Fruit fly (Drosophila melanogaster) whole organism, wandering third instar larva: Measurements from ENCODE around the gene CycA.
A peak's percentile ranks its signal among the peaks of the same experiment; 100 is the strongest.

ENCODE experiments used
- Abd-B ChIP-seq: fragments of >200 bp; optimal IDR thresholded peaks from 2 replicates; lab custom pipeline; 2017; ENCODE audit warnings: missing biosample characterization, missing genetic modification characterization
- CG32264 ChIP-seq: fragments of 200-800 bp; sonication (Bioruptor generic); optimal IDR thresholded peaks from 2 replicates; lab custom pipeline; 2016; ENCODE audit warnings: missing biosample characterization, missing genetic modification characterization
- CG9705 ChIP-seq: fragments of 200-800 bp; sonication (Bioruptor generic); optimal IDR thresholded peaks from 2 replicates; lab custom pipeline; 2018; ENCODE audit warnings: missing biosample characterization, mild to moderate bottlenecking, missing genetic modification characterization
- CrebA ChIP-seq: fragments of 200-800 bp; sonication (Bioruptor generic); optimal IDR thresholded peaks from 2 replicates; lab custom pipeline; 2016; ENCODE audit warnings: missing biosample characterization, mild to moderate bottlenecking, missing genetic modification characterization, borderline replicate concordance
- Dif ChIP-seq: fragments of 200-275, 200-300 bp; sonication (Bioruptor generic); optimal IDR thresholded peaks from 2 replicates; lab custom pipeline; 2018; ENCODE audit warnings: missing biosample characterization, missing genetic modification characterization; ENCODE audit not compliant: partially characterized antibody
- GATAd ChIP-seq: sonication (Bioruptor generic); optimal IDR thresholded peaks from 2 replicates; lab custom pipeline; 2016; ENCODE audit warnings: missing biosample characterization, missing genetic modification characterization
- HLH106 ChIP-seq: fragments of 200-800 bp; optimal IDR thresholded peaks from 3 replicates; lab custom pipeline; 2019; ENCODE audit warnings: missing biosample characterization, mild to moderate bottlenecking, missing genetic modification characterization, moderate library complexity
- Hnf4 ChIP-seq: fragments of 200-800 bp; sonication (Bioruptor generic); optimal IDR thresholded peaks from 2 replicates; lab custom pipeline; 2016; ENCODE audit warnings: missing biosample characterization, mild to moderate bottlenecking, missing genetic modification characterization
- Hr78 ChIP-seq: fragments of >200 bp; optimal IDR thresholded peaks from 2 replicates; lab custom pipeline; 2017; ENCODE audit warnings: missing biosample characterization, missing genetic modification characterization
- Hr83 ChIP-seq: fragments of 200-300 bp; sonication (Bioruptor generic); optimal IDR thresholded peaks from 2 replicates; lab custom pipeline; 2016; ENCODE audit warnings: missing biosample characterization, mild to moderate bottlenecking, missing genetic modification characterization, moderate library complexity; ENCODE audit not compliant: poor library complexity, severe bottlenecking
- Jra ChIP-seq: sonication (Bioruptor generic); optimal IDR thresholded peaks from 2 replicates; lab custom pipeline; 2016; ENCODE audit warnings: missing biosample characterization, missing genetic modification characterization
- Mio ChIP-seq: sonication (Bioruptor generic); optimal IDR thresholded peaks from 2 replicates; lab custom pipeline; 2016; ENCODE audit warnings: missing biosample characterization, missing genetic modification characterization
- Myc ChIP-seq: fragments of >200 bp; optimal IDR thresholded peaks from 2 replicates; lab custom pipeline; 2017
- N ChIP-seq: fragments of >200 bp; optimal IDR thresholded peaks from 2 replicates; lab custom pipeline; 2018; ENCODE audit warnings: missing biosample characterization, missing external identifiers, missing genetic modification characterization
- OdsH ChIP-seq: fragments of 200-800 bp; sonication (Bioruptor generic); optimal IDR thresholded peaks from 2 replicates; lab custom pipeline; 2016; ENCODE audit warnings: missing biosample characterization, mild to moderate bottlenecking, missing genetic modification characterization
- Rel ChIP-seq, 2 experiments: fragments of 200-800 bp; sonication (Bioruptor generic) in 1 of 2; optimal IDR thresholded peaks; 2 replicates in 1 of 2; 3 replicates in 1 of 2; lab custom pipeline; 2016 to 2019; ENCODE audit warnings: mild to moderate bottlenecking in 2 of 2, missing biosample characterization in 2 of 2, missing genetic modification characterization in 2 of 2, moderate library complexity in 1 of 2
- Sp1 ChIP-seq: fragments of 200-800 bp; sonication (Bioruptor generic); optimal IDR thresholded peaks from 3 replicates; lab custom pipeline; 2019; ENCODE audit warnings: missing biosample characterization, mild to moderate bottlenecking, missing genetic modification characterization, moderate library complexity
- Vsx2 ChIP-seq: fragments of 200-300, 225-300 bp; sonication (Bioruptor generic); optimal IDR thresholded peaks from 2 replicates; lab custom pipeline; 2018; ENCODE audit warnings: missing biosample characterization, missing genetic modification characterization; ENCODE audit not compliant: partially characterized antibody
- br ChIP-seq: fragments of 200-800 bp; sonication (Bioruptor generic); optimal IDR thresholded peaks from 2 replicates; lab custom pipeline; 2016; ENCODE audit warnings: missing biosample characterization, missing genetic modification characterization
- brk ChIP-seq: fragments of 200-800 bp; sonication (Bioruptor generic); optimal IDR thresholded peaks from 2 replicates; lab custom pipeline; 2016; ENCODE audit warnings: missing biosample characterization, mild to moderate bottlenecking, missing genetic modification characterization
- dmrt93B ChIP-seq: fragments of 200-800 bp; sonication (Bioruptor generic); optimal IDR thresholded peaks from 2 replicates; lab custom pipeline; 2018; ENCODE audit warnings: missing biosample characterization, mild to moderate bottlenecking, missing genetic modification characterization
- dsf ChIP-seq: sonication (Bioruptor generic); optimal IDR thresholded peaks from 2 replicates; lab custom pipeline; 2016; ENCODE audit warnings: missing biosample characterization, missing genetic modification characterization, borderline replicate concordance
- ey ChIP-seq: fragments of 200-800 bp; sonication (Bioruptor generic); optimal IDR thresholded peaks from 2 replicates; lab custom pipeline; 2016; ENCODE audit warnings: missing biosample characterization, missing genetic modification characterization
- foxo ChIP-seq, 2 experiments: fragments of 200-800 bp; sonication (Bioruptor generic); optimal IDR thresholded peaks; 2 replicates in 1 of 2; 3 replicates in 1 of 2; lab custom pipeline; 2016 to 2017; ENCODE audit warnings: missing biosample characterization in 2 of 2, missing genetic modification characterization in 2 of 2
- fru ChIP-seq: fragments of 200-800 bp; sonication (Bioruptor generic); optimal IDR thresholded peaks from 3 replicates; lab custom pipeline; 2016; ENCODE audit warnings: missing biosample characterization, mild to moderate bottlenecking, missing genetic modification characterization
- h ChIP-seq: fragments of 200-800 bp; sonication (Bioruptor generic); optimal IDR thresholded peaks from 3 replicates; lab custom pipeline; 2016; ENCODE audit warnings: missing biosample characterization, mild to moderate bottlenecking, missing genetic modification characterization
- jim ChIP-seq: fragments of 175-275, 200-325 bp; sonication (Bioruptor generic); optimal IDR thresholded peaks from 2 replicates; lab custom pipeline; 2016; ENCODE audit warnings: missing biosample characterization, mild to moderate bottlenecking, missing genetic modification characterization
- lola ChIP-seq: fragments of >200 bp; optimal IDR thresholded peaks from 2 replicates; lab custom pipeline; 2017; ENCODE audit warnings: missing biosample characterization, missing genetic modification characterization
- pan ChIP-seq: fragments of >200 bp; optimal IDR thresholded peaks from 2 replicates; lab custom pipeline; 2017
- psq ChIP-seq: fragments of 200-800 bp; sonication (Bioruptor generic); optimal IDR thresholded peaks from 3 replicates; lab custom pipeline; 2017; ENCODE audit warnings: missing biosample characterization, mild to moderate bottlenecking, missing genetic modification characterization, moderate library complexity
- rgr ChIP-seq: fragments of 200-800 bp; sonication (Bioruptor generic); optimal IDR thresholded peaks from 3 replicates; lab custom pipeline; 2016; ENCODE audit warnings: missing biosample characterization, mild to moderate bottlenecking, missing genetic modification characterization
- sage ChIP-seq: fragments of 200-800 bp; sonication (Bioruptor generic); optimal IDR thresholded peaks from 2 replicates; lab custom pipeline; 2016; ENCODE audit warnings: missing biosample characterization, mild to moderate bottlenecking, missing genetic modification characterization
- sv ChIP-seq: fragments of 200-800 bp; sonication (Bioruptor generic); optimal IDR thresholded peaks from 3 replicates; lab custom pipeline; 2016; ENCODE audit warnings: missing biosample characterization, missing genetic modification characterization
- tai ChIP-seq: sonication (Bioruptor generic); optimal IDR thresholded peaks from 2 replicates; lab custom pipeline; 2016; ENCODE audit warnings: missing biosample characterization, missing genetic modification characterization
- usp ChIP-seq: fragments of >200 bp; optimal IDR thresholded peaks from 2 replicates; lab custom pipeline; 2017; ENCODE audit warnings: missing biosample characterization, missing genetic modification characterization
- woc ChIP-seq: sonication (Bioruptor generic); optimal IDR thresholded peaks from 2 replicates; lab custom pipeline; 2016; ENCODE audit warnings: missing biosample characterization, mild to moderate bottlenecking, missing genetic modification characterization

CycA gene

dm6 chr3L:11831199-11831598 lies 2.2 kb downstream of the CycA start:
- TF ChIP-seq Jra (GFP tag; lab: Kevin White, UChicago) = no peak
- TF ChIP-seq br (GFP tag; lab: Kevin White, UChicago) = no peak
- no peak for TF ChIP-seq CG32264
- no peak for TF ChIP-seq fru (GFP tag; lab: Kevin White, UChicago)
- TF ChIP-seq Mio (GFP tag; lab: Kevin White, UChicago) = no peak
- no peak for TF ChIP-seq brk (GFP tag; lab: Kevin White, UChicago)
- no peak for TF ChIP-seq GATAd
- no peak for TF ChIP-seq Vsx2 (GFP tag; lab: Kevin White, UChicago)
- TF ChIP-seq Sp1 (GFP tag; lab: Kevin White, UChicago) = no peak
- TF ChIP-seq N (GFP tag; lab: Kevin White, UChicago) = no peak
- no peak for TF ChIP-seq psq (GFP tag; lab: Kevin White, UChicago)
- TF ChIP-seq dmrt93B (GFP tag; lab: Kevin White, UChicago) = no peak
- TF ChIP-seq lola (GFP tag; lab: Kevin White, UChicago) = no peak
- TF ChIP-seq pan = no peak
- no peak for TF ChIP-seq h (GFP tag; lab: Kevin White, UChicago)
- no peak for TF ChIP-seq Dif (GFP tag; lab: Kevin White, UChicago)
- TF ChIP-seq ey = no peak

DNA sequence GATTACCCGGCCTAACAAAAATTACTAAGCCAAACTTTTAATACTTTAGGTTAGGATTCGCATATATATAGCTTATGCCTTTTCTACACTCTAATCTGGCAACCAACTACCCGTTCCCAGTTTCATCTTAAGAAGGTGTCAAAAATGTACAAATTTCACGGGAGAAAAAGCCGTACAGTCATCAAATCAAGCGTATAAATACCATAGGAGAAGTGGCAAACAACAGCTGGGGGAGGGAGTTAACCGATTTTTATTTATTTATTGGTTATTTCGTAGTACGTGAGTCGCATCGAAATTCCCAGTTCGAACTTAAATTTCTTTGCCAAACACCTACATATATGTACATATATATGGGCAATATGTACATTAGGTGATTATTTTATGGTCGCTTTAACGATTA lies 4.6 kb downstream of the CycA start, which contains the start of gene CG7264:
TSS of gene CG7264 (plus strand) at position 301 of the 400 bp plus-strand sequence.
- no peak for TF ChIP-seq Hr83 (GFP tag; lab: Kevin White, UChicago)
- TF ChIP-seq sv (GFP tag; lab: Kevin White, UChicago) = no peak
- TF ChIP-seq pan = no peak
- no peak for TF ChIP-seq rgr (GFP tag; lab: Kevin White, UChicago)
- no peak for TF ChIP-seq Hnf4 (GFP tag; lab: Kevin White, UChicago)
- no peak for TF ChIP-seq sage (GFP tag; lab: Kevin White, UChicago)
- TF ChIP-seq CG9705 = no peak
- no peak for TF ChIP-seq ey
- no peak for TF ChIP-seq Rel (GFP tag; optimal IDR thresholded peaks at IDR 0.05; lab: Kevin White, UChicago)
- TF ChIP-seq Rel (tag; optimal IDR thresholded peaks at IDR 0.05; lab: Kevin White, UChicago) = no peak
- TF ChIP-seq dmrt93B (GFP tag; lab: Kevin White, UChicago) = no peak
- no peak for TF ChIP-seq Dif (GFP tag; lab: Kevin White, UChicago)
- no peak for TF ChIP-seq OdsH (GFP tag; lab: Kevin White, UChicago)

DNA sequence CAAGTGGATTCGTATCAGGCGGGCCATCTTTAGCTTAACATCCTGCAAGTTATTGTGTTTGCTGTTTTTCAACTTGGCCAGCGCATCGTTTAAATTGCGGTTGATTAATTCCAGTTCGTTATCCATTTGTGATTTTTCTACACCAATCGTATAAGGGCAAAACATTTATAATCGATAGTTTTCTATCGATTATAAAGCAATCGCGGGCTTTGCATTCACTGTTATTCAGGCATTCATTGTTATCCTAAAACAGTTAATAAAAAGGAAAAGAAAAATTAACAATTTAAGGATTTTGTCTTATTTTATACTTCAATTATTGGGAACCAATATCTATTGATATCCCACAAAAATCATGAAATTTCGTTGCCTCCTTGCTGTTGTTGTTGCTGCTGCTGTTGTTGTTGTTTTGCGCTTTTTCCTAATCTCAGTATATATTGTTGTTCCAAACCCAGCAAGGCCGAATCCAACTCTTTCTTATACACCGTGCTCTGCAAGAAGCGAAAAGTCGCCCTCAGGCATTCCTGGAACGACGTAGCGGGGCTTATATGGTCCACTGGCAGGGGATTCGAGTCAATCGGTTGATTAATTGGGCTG lies 7.7 kb downstream of the CycA start, which contains the start of gene CG32095:
TSS of gene CG32095 (minus strand) at position 173 of the 594 bp plus-strand sequence.
- TF ChIP-seq Hnf4 (GFP tag; lab: Kevin White, UChicago) = no peak
- TF ChIP-seq Rel (GFP tag; optimal IDR thresholded peaks at IDR 0.05; lab: Kevin White, UChicago) = no peak
- TF ChIP-seq Rel (tag; optimal IDR thresholded peaks at IDR 0.05; lab: Kevin White, UChicago) = peak; percentile 12
- TF ChIP-seq rgr (GFP tag; lab: Kevin White, UChicago) = peak; percentile 11

DNA sequence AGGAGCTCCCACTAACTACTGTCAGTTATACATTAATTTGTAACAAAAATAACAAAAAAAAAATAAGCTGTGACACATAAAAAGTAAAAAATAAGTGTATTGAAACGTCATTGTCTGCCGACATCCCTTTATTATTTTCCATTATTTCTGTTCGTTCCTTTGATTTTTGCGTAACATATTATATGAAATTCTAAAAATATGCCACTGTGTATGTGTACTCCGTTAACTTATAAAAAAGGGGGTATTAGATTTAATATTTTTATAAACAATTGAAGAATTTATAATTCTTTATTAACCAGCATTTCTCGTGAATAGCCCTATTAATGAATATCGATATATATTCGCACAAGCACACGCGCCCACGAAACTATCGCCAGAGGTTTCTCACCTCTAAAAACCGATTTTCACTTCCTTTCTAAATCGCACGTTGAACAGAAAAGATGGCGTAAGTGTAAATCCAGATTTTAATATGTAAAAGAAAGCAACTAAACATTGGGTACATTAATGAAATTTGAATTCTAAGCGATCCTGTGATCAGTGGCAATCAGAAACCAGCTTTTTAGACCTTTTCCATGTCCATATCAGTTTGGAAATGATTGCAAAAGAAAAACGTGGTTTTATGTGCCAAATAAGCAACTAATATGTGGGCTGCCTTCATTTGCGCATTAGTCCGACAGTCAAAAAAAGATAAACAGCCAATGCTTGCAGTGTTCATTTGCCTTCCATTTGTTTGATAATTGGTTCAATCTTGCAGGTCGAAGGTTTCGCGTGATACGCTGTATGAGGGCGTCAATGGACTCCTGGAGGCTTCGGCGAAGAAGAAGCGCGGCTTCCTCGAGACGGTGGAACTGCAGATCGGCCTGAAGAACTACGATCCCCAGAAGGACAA lies 10.7 kb downstream of the CycA start, which contains the start of gene RpL10Ab:
TSS of gene RpL10Ab (plus strand) at position 406 of the 889 bp plus-strand sequence.
- peak; percentile 53 for TF ChIP-seq CG9705
- TF ChIP-seq tai = no peak
- peak; percentile 47 for TF ChIP-seq HLH106
- no peak for TF ChIP-seq Vsx2 (GFP tag; lab: Kevin White, UChicago)
- peak; percentile 5 for TF ChIP-seq OdsH (GFP tag; lab: Kevin White, UChicago)
- TF ChIP-seq fru (GFP tag; lab: Kevin White, UChicago) = no peak
- no peak for TF ChIP-seq woc (GFP tag; lab: Kevin White, UChicago)
- no peak for TF ChIP-seq lola (GFP tag; lab: Kevin White, UChicago)
- TF ChIP-seq GATAd = no peak
- peak; percentile 54 for TF ChIP-seq br (GFP tag; lab: Kevin White, UChicago)
- TF ChIP-seq Rel (GFP tag; optimal IDR thresholded peaks at IDR 0.05; lab: Kevin White, UChicago) = no peak
- peak; percentile 16 for TF ChIP-seq Rel (tag; optimal IDR thresholded peaks at IDR 0.05; lab: Kevin White, UChicago)
- no peak for TF ChIP-seq Dif (GFP tag; lab: Kevin White, UChicago)
- TF ChIP-seq Sp1 (GFP tag; lab: Kevin White, UChicago) = peak; percentile 60
- TF ChIP-seq Hr83 (GFP tag; lab: Kevin White, UChicago) = peak; percentile 96
- TF ChIP-seq brk (GFP tag; lab: Kevin White, UChicago) = no peak
- TF ChIP-seq sage (GFP tag; lab: Kevin White, UChicago) = peak; percentile 24
- peak; percentile 73 for TF ChIP-seq rgr (GFP tag; lab: Kevin White, UChicago)
- TF ChIP-seq Hnf4 (GFP tag; lab: Kevin White, UChicago) = peak; percentile 71
- TF ChIP-seq dsf (GFP tag; lab: Kevin White, UChicago) = peak; percentile 18
- TF ChIP-seq jim (GFP tag; lab: Kevin White, UChicago) = no peak
- TF ChIP-seq pan = no peak
- TF ChIP-seq dmrt93B (GFP tag; lab: Kevin White, UChicago) = peak; percentile 62
- TF ChIP-seq CrebA (GFP tag; lab: Kevin White, UChicago) = no peak
- peak; percentile 45 for TF ChIP-seq Jra (GFP tag; lab: Kevin White, UChicago)
- no peak for TF ChIP-seq usp (GFP tag; lab: Kevin White, UChicago)
- TF ChIP-seq sv (GFP tag; lab: Kevin White, UChicago) = peak; percentile 5
- peak; percentile 65 for TF ChIP-seq Myc (lab: Kevin White, UChicago)
- TF ChIP-seq Abd-B (GFP tag; lab: Kevin White, UChicago) = no peak
- TF ChIP-seq Hr78 (GFP tag; lab: Kevin White, UChicago) = no peak
- TF ChIP-seq foxo (GFP tag; optimal IDR thresholded peaks at IDR 0.05; lab: Kevin White, UChicago) = peak in 1 of 2 experiments; percentile 70
